Fruit fly (Drosophila melanogaster): ENCODE results near the gene kek5.

Gene kek5

dm6 chrX:19317058-19317767, 35.8 kb upstream of the kek5 start (continued):
- TF ChIP-seq ken (GFP tag; IDR thresholded peaks at IDR 0.05) (no peak), ranshi (GFP tag; IDR thresholded peaks at IDR 0.05) (peak; percentile 67), Nf-YB (GFP tag; optimal IDR thresholded peaks at IDR 0.05) (peak; percentile 44), H2.0 (GFP tag; IDR thresholded peaks at IDR 0.05) (peak; percentile 34; the same call in 1 of the 2 replicates), Fer1 (GFP tag; optimal IDR thresholded peaks at IDR 0.05) (peak; percentile 75), CG17568 (GFP tag; optimal IDR thresholded peaks at IDR 0.05) (no peak), run (tag; optimal IDR thresholded peaks at IDR 0.05) (peak; percentile 39), sd (tag; optimal IDR thresholded peaks at IDR 0.05) (no peak), Dad (GFP tag; optimal IDR thresholded peaks at IDR 0.05) (no peak), cg (GFP tag; optimal IDR thresholded peaks at IDR 0.05) (no peak), CG18262 (tag; optimal IDR thresholded peaks at IDR 0.05) (peak; percentile 76), sob (GFP tag; IDR thresholded peaks at IDR 0.05) (peak; percentile 64), p53 (GFP tag; optimal IDR thresholded peaks at IDR 0.05) (no peak), Tbp (GFP tag; optimal IDR thresholded peaks at IDR 0.05) (no peak), nmo (GFP tag; optimal IDR thresholded peaks at IDR 0.05) (peak; percentile 68), CG9437 (GFP tag; optimal IDR thresholded peaks at IDR 0.05) (peak; percentile 32), croc (GFP tag; conservative IDR thresholded peaks at IDR 0.05) (peak; percentile 28; the same call in 1 of the 3 replicates), Atf6 (GFP tag; IDR thresholded peaks at IDR 0.05) (peak; percentile 7; the same call in 1 of the 2 replicates), row (GFP tag; IDR thresholded peaks at IDR 0.05) (peak; percentile 73), az2 (GFP tag; optimal IDR thresholded peaks at IDR 0.05) (peak; percentile 24), CG12155 (GFP tag; optimal IDR thresholded peaks at IDR 0.05) (peak; percentile 51), CG15601 (tag; optimal IDR thresholded peaks at IDR 0.05) (peak; percentile 6), Chrac-16 (GFP tag; optimal IDR thresholded peaks at IDR 0.05) (peak; percentile 10), CG3407 (GFP tag; optimal IDR thresholded peaks at IDR 0.05) (no peak), CG13775 (GFP tag; optimal IDR thresholded peaks at IDR 0.05) (peak; percentile 59), CG16815 (GFP tag; optimal IDR thresholded peaks at IDR 0.05) (no peak), hkb (optimal IDR thresholded peaks at IDR 0.05) (no peak), hkb (GFP tag; IDR thresholded peaks at IDR 0.05) (peak; percentile 70), CG17612 (GFP tag; IDR thresholded peaks at IDR 0.05) (no peak), tap (tag; optimal IDR thresholded peaks at IDR 0.05) (peak; percentile 63), insv (GFP tag; optimal IDR thresholded peaks at IDR 0.05) (no peak), Sry-β (GFP tag; optimal IDR thresholded peaks at IDR 0.05) (no peak), knrl (GFP tag; IDR thresholded peaks at IDR 0.05; ENCODE audit: partially characterized antibody) (no peak), CG1529 (GFP tag; optimal IDR thresholded peaks at IDR 0.05) (peak; percentile 36), Med (GFP tag) (no peak), Spps (tag; optimal IDR thresholded peaks at IDR 0.05) (peak; percentile 54), CG42726 (GFP tag; IDR thresholded peaks at IDR 0.05; ENCODE audit: partially characterized antibody) (no peak), Dbx (GFP tag; IDR thresholded peaks at IDR 0.05) (peak; percentile 64; the same call in 1 of the 3 replicates), Elba2 (GFP tag; optimal IDR thresholded peaks at IDR 0.05) (no peak), CG4617 (GFP tag; optimal IDR thresholded peaks at IDR 0.05; ENCODE audit: borderline replicate concordance) (no peak), CG5245 (GFP tag; optimal IDR thresholded peaks at IDR 0.05) (no peak), pho (GFP tag; optimal IDR thresholded peaks at IDR 0.05) (no peak), Abd-B (GFP tag; optimal IDR thresholded peaks at IDR 0.05) (peak; percentile 20), eve (GFP tag; optimal IDR thresholded peaks at IDR 0.05) (peak in 1 of 2 experiments; percentile 15), Blimp-1 (GFP tag; optimal IDR thresholded peaks at IDR 0.05) (peak; percentile 74), CG10209 (GFP tag; optimal IDR thresholded peaks at IDR 0.05) (peak; percentile 58), PHDP (tag; optimal IDR thresholded peaks at IDR 0.05) (peak; percentile 82), Drgx (GFP tag; IDR thresholded peaks at IDR 0.05) (0 out of 2 replicates have a peak, but pooled peaks have one; percentile 10), Sox102F (GFP tag; optimal IDR thresholded peaks at IDR 0.05) (peak; percentile 75), CG4424 (GFP tag; optimal IDR thresholded peaks at IDR 0.05) (peak; percentile 36)

Data from whole organism, embryonic.